Worm (Caenorhabditis elegans): ENCODE data around the gene mob-2.

DNA sequence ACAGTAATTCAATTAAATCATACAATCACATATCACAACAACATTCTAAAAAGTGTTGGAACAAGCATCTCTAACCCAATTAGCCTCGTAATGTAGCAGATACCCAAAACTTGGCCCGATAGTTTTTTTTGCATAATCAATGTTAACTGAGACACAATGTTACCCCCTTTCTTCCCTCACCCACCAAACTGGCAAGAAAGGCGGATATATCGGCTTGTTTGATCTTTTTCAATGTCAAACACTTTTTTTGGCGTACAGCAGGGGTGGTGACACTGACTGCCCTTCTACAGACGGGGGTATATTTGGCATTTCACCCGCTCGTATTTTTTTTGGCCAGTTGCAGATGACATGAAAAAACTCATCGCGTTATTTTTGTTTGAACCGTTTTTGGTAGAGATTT, 59.9 kb downstream of the mob-2 start:
- TF ChIP-seq ham-2 (GFP tag; optimal IDR thresholded peaks at IDR 0.05) (no peak), blmp-1 (tag; optimal IDR thresholded peaks at IDR 0.05) (no peak), M03D4.4 (tag; optimal IDR thresholded peaks at IDR 0.05) (no peak)

Data from whole organism, mixed stage, embryonic.